Worm (Caenorhabditis elegans): ENCODE results near the gene F39H12.1.

- TF ChIP-seq T07F8.4 (tag; optimal IDR thresholded peaks at IDR 0.05) = no peak
- TF ChIP-seq lin-54 (GFP tag; optimal IDR thresholded peaks at IDR 0.05) = no peak
- no peak for TF ChIP-seq snpc-1.3 (tag; optimal IDR thresholded peaks at IDR 0.05; ENCODE audit: insufficient read depth)
- no peak for TF ChIP-seq F57C9.4 (tag; optimal IDR thresholded peaks at IDR 0.05)
- no peak for TF ChIP-seq ZK185.1 (tag; optimal IDR thresholded peaks at IDR 0.05; ENCODE audit: poor library complexity, severe bottlenecking)
Measured at ce11 chrX:810694-811093, 23.9 kb upstream of the F39H12.1 start, which contains the start of gene F25E2.2.

All from whole organism, young adult.